Fruit fly (Drosophila melanogaster) whole organism: ENCODE measurements around the gene Lip4.

ENCODE experiments used
- CG8478 ChIP-seq: fragments of >200 bp; optimal IDR thresholded peaks from 2 replicates; lab custom pipeline; 2018; ENCODE audit warnings: inconsistent platforms
- Dll ChIP-seq: fragments of >200 bp; optimal IDR thresholded peaks from 2 replicates; lab custom pipeline; 2017
- pan ChIP-seq: fragments of >200 bp; optimal IDR thresholded peaks from 2 replicates; lab custom pipeline; 2017
- psq ChIP-seq: fragments of >200 bp; optimal IDR thresholded peaks from 2 replicates; lab custom pipeline; 2017

dm6 chr2L:10522174-10522893 lies 5.0 kb upstream of the Lip4 start:
- no peak for TF ChIP-seq pan (lab: Kevin White, UChicago)
- no peak for TF ChIP-seq psq (lab: Kevin White, UChicago)
- TF ChIP-seq CG8478 (lab: Kevin White, UChicago) = no peak
- no peak for TF ChIP-seq Dll (lab: Kevin White, UChicago)
